Worm (Caenorhabditis elegans) whole organism, mixed stage, embryonic: ENCODE data around the gene Y54G11A.19.
"Not testable (repeated sequence)": the region's sequence is repeated elsewhere in the genome, so short reads cannot be mapped to it uniquely, and the experiment has no call there.

ENCODE experiments used
- bed-3 ChIP-seq: fragments of 200-800 bp; sonication (Bioruptor generic); optimal IDR thresholded peaks from 3 replicates; lab custom pipeline; 2018; ENCODE audit warnings: mild to moderate bottlenecking, missing genetic modification characterization, moderate library complexity, missing compliant biosample characterization
- blmp-1 ChIP-seq: fragments of 150-350 bp; optimal IDR thresholded peaks from 2 replicates; lab custom pipeline; 2014; ENCODE audit warnings: missing biosample characterization, missing genetic modification characterization
- ceh-43 ChIP-seq: fragments of 200-800 bp; sonication (Bioruptor generic); optimal IDR thresholded peaks from 2 replicates; lab custom pipeline; 2018; ENCODE audit warnings: mild to moderate bottlenecking, missing genetic modification characterization, moderate library complexity, missing compliant biosample characterization
- ces-1 ChIP-seq: fragments of 150-350 bp; optimal IDR thresholded peaks from 2 replicates; lab custom pipeline; 2014; ENCODE audit warnings: missing biosample characterization, missing genetic modification reagents, missing genetic modification characterization
- drap-1 ChIP-seq: fragments of 200-800 bp; sonication (Bioruptor generic); optimal IDR thresholded peaks from 3 replicates; lab custom pipeline; 2018; ENCODE audit warnings: mild to moderate bottlenecking, missing genetic modification characterization, missing compliant biosample characterization
- elt-1 ChIP-seq: sonication (generic microtip); optimal IDR thresholded peaks from 2 replicates; lab custom pipeline; 2017; ENCODE audit warnings: missing genetic modification characterization, mild to moderate bottlenecking, missing compliant biosample characterization, antibody characterized with exemption, moderate library complexity, borderline replicate concordance; ENCODE audit not compliant: insufficient read depth
- flh-1 ChIP-seq: fragments of 200-800 bp; sonication (Bioruptor generic); optimal IDR thresholded peaks from 2 replicates; lab custom pipeline; 2018; ENCODE audit warnings: mild to moderate bottlenecking, missing genetic modification characterization, moderate library complexity, missing compliant biosample characterization
- ham-2 ChIP-seq: fragments of 200-800 bp; sonication (Bioruptor generic); optimal IDR thresholded peaks from 2 replicates; lab custom pipeline; 2018; ENCODE audit warnings: mild to moderate bottlenecking, missing genetic modification characterization, missing compliant biosample characterization
- hlh-1 ChIP-seq: fragments of 150-350 bp; optimal IDR thresholded peaks from 2 replicates; lab custom pipeline; 2014; ENCODE audit warnings: missing biosample characterization, missing genetic modification reagents, missing genetic modification characterization
- lin-13 ChIP-seq: fragments of 150-350 bp; optimal IDR thresholded peaks from 2 replicates; lab custom pipeline; 2014; ENCODE audit warnings: missing biosample characterization, missing genetic modification characterization
- lsy-2 ChIP-seq: fragments of 150-350 bp; optimal IDR thresholded peaks from 2 replicates; lab custom pipeline; 2014; ENCODE audit warnings: missing biosample characterization, missing genetic modification characterization
- mab-5 ChIP-seq: fragments of 150-350 bp; optimal IDR thresholded peaks from 2 replicates; lab custom pipeline; 2014; ENCODE audit warnings: missing biosample characterization, missing genetic modification characterization
- mep-1 ChIP-seq: fragments of 150-350 bp; optimal IDR thresholded peaks from 2 replicates; lab custom pipeline; 2017; ENCODE audit warnings: missing biosample characterization, missing genetic modification reagents, missing genetic modification characterization, inconsistent platforms
- mls-2 ChIP-seq: sonication (generic microtip); optimal IDR thresholded peaks from 2 replicates; lab custom pipeline; 2016; ENCODE audit warnings: mild to moderate bottlenecking, missing genetic modification characterization, moderate library complexity, missing compliant biosample characterization
- nhr-12 ChIP-seq: fragments of 150-350 bp; optimal IDR thresholded peaks from 2 replicates; lab custom pipeline; 2014; ENCODE audit warnings: missing biosample characterization, missing genetic modification characterization
- nhr-2 ChIP-seq: fragments of 150-350 bp; optimal IDR thresholded peaks from 2 replicates; lab custom pipeline; 2014; ENCODE audit warnings: missing biosample characterization, missing genetic modification characterization
- nhr-28 ChIP-seq: fragments of 150-350 bp; optimal IDR thresholded peaks from 2 replicates; lab custom pipeline; 2014; ENCODE audit warnings: missing biosample characterization, missing genetic modification characterization
- nhr-76 ChIP-seq: sonication (generic microtip); optimal IDR thresholded peaks from 2 replicates; lab custom pipeline; 2017; ENCODE audit warnings: missing biosample characterization, missing genetic modification characterization
- pha-4 ChIP-seq: fragments of 150-350 bp; optimal IDR thresholded peaks from 2 replicates; lab custom pipeline; 2018; ENCODE audit warnings: missing biosample characterization, missing genetic modification reagents, missing genetic modification characterization
- sem-2 ChIP-seq: fragments of 200-800 bp; sonication (Bioruptor generic); optimal IDR thresholded peaks from 2 replicates; lab custom pipeline; 2018; ENCODE audit warnings: mild to moderate bottlenecking, missing genetic modification characterization, missing compliant biosample characterization
- unc-120 ChIP-seq: sonication (generic microtip); optimal IDR thresholded peaks from 2 replicates; lab custom pipeline; 2017; ENCODE audit warnings: missing genetic modification characterization, missing compliant biosample characterization; ENCODE audit not compliant: poor library complexity, severe bottlenecking
- unc-39 ChIP-seq: fragments of 150-350 bp; optimal IDR thresholded peaks from 2 replicates; lab custom pipeline; 2014; ENCODE audit warnings: missing biosample characterization, missing genetic modification characterization
- zip-8 ChIP-seq: fragments of 150-350 bp; optimal IDR thresholded peaks from 2 replicates; lab custom pipeline; 2014; ENCODE audit warnings: missing biosample characterization, missing genetic modification characterization
- ztf-11 ChIP-seq: fragments of 150-350 bp; optimal IDR thresholded peaks from 2 replicates; lab custom pipeline; 2014; ENCODE audit warnings: missing biosample characterization, missing genetic modification characterization

Gene Y54G11A.19

ce11 chrII:14256779-14257178, at the start of gene Y54G11A.19:
TSS of gene Y54G11A.19 (minus strand) at chrII:14256879.
- no peak for TF ChIP-seq ceh-43 (GFP tag; lab: Kevin White, UChicago)
- no peak for TF ChIP-seq flh-1
- no peak for TF ChIP-seq hlh-1 (tag; lab: Kevin White, UChicago)
- no peak for TF ChIP-seq zip-8 (tag; lab: Kevin White, UChicago)

- not testable (repeated sequence) for TF ChIP-seq mls-2 (tag; lab: Kevin White, UChicago); bed-3 (GFP tag; lab: Kevin White, UChicago); elt-1 (tag; lab: Kevin White, UChicago)
These were observed 49.5 kb upstream of the Y54G11A.19 start, which contains the start of gene ctl-1 for ce11 chrII:14306160-14306559. TSS of gene ctl-1 (minus strand) at chrII:14306260.

ce11 chrII:14301927-14302326, 45.2 kb upstream of the Y54G11A.19 start, which contains the start of gene ctl-2:
TSS of gene ctl-2 (minus strand) at chrII:14302027.
- TF ChIP-seq sem-2 (GFP tag; lab: Kevin White, UChicago); lsy-2 (tag; lab: Kevin White, UChicago); mep-1 (tag; lab: Kevin White, UChicago): not testable (repeated sequence)

DNA sequence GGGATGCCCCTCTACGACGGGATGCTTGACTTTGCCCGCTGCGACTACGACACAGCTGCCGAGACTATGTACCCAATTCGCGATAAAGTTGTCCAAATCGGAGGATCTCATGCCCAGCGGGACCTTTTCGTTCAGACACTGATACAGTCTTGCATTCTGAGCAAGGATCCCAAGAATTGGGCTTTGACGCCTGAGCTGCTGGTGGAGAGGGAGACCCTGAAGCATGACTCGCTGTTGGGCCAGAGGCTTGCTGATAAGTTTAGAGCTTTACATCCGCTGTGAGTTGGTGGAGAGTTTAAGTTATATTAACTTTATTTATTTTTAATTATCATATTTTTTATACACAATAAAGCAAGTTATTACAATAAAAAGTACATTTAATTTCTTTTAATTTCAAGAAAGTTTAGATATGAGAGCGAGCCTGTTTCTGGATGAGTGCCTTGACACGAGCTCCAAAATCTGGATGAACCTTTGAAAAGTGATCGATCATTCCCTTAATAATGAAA, 42.6 kb upstream of the Y54G11A.19 start:
- no peak for TF ChIP-seq mep-1 (tag; lab: Kevin White, UChicago)
- TF ChIP-seq nhr-28 (tag; lab: Kevin White, UChicago) = no peak
- no peak for TF ChIP-seq pha-4
- TF ChIP-seq ces-1 (GFP tag; lab: Kevin White, UChicago) = no peak
- no peak for TF ChIP-seq unc-39 (tag; lab: Kevin White, UChicago)
- TF ChIP-seq nhr-76 (tag; lab: Kevin White, UChicago) = no peak
- TF ChIP-seq mab-5 (tag; lab: Kevin White, UChicago) = no peak
- no peak for TF ChIP-seq hlh-1 (tag; lab: Kevin White, UChicago)
- TF ChIP-seq drap-1 (GFP tag; lab: Kevin White, UChicago) = no peak
- no peak for TF ChIP-seq nhr-2 (tag; lab: Kevin White, UChicago)
- no peak for TF ChIP-seq lin-13 (tag; lab: Kevin White, UChicago)
- TF ChIP-seq blmp-1 (tag; lab: Kevin White, UChicago) = no peak
- no peak for TF ChIP-seq elt-1 (tag; lab: Kevin White, UChicago)

ce11 chrII:14297050-14297449, 40.4 kb upstream of the Y54G11A.19 start, which contains the start of gene Y54G11A.7:
TSS of gene Y54G11A.7 (plus strand) at chrII:14297305.
- TF ChIP-seq nhr-12; ztf-11 (tag; lab: Kevin White, UChicago); nhr-28 (tag; lab: Kevin White, UChicago): not testable (repeated sequence)
- TF ChIP-seq, all 35 proteins: peak for 0; not testable (repeated sequence) for 35

DNA sequence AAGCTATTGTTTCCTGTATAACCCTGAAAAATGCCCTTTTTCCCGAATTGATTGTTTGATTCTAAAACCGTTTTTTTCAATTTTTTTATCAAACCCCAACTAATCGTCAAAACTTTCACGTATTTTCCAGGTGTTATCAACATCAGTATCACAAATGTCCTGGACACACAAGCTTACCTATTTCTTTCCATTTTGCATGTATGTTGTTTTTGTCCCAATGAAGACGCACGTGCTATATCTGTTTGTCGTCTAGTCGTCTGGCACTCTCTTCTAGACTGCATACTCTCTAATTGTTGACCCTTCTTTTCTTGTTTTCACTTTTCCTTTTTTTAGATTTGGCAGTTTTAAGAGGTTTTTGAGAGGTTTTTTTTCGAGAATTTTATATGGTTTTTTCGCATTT, 39.6 kb upstream of the Y54G11A.19 start:
- no peak for TF ChIP-seq lin-13 (tag; lab: Kevin White, UChicago)
- peak; percentile 22 for TF ChIP-seq blmp-1 (tag; lab: Kevin White, UChicago)

DNA sequence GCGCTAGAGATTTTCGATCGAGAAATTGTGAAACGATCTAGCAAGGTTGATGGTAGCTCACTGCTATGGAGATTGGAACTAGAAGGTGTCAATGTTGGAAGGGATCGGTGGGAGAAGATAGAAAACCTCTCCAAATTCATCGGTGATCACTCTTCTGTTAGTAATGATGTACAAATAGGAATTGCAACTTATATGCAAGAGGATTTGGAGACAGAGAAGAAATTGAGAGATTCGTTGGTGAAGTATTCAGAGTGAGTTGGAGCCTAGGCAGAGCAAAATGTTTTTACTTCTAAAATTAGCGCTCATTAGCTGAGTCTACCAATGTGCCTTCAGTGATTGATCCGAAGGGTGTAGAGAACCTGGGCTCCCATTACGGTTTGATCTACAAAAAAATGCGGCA, 37.7 kb upstream of the Y54G11A.19 start:
- TF ChIP-seq nhr-76 (tag; lab: Kevin White, UChicago) (no peak), drap-1 (GFP tag; lab: Kevin White, UChicago) (no peak), ham-2 (GFP tag; lab: Kevin White, UChicago) (no peak), elt-1 (tag; lab: Kevin White, UChicago) (no peak), ces-1 (GFP tag; lab: Kevin White, UChicago) (no peak), nhr-28 (tag; lab: Kevin White, UChicago) (no peak), sem-2 (GFP tag; lab: Kevin White, UChicago) (no peak), unc-120 (tag; lab: Kevin White, UChicago) (no peak), blmp-1 (tag; lab: Kevin White, UChicago) (no peak), mab-5 (tag; lab: Kevin White, UChicago) (no peak), lsy-2 (tag; lab: Kevin White, UChicago) (no peak)
- TF ChIP-seq, all 35 proteins: peak for 0
